Worm (Caenorhabditis elegans) whole organism, L4/young adult: ENCODE data around the gene baf-1.

Source experiments
- W03F9.2 ChIP-seq: fragments of 150-350 bp; optimal IDR thresholded peaks from 2 replicates; lab custom pipeline; 2014; ENCODE audit warnings: missing biosample characterization, missing genetic modification characterization
- dao-5 ChIP-seq: sonication (generic microtip); optimal IDR thresholded peaks from 2 replicates; lab custom pipeline; 2016; ENCODE audit warnings: missing genotype, missing genetic modification characterization, moderate library complexity, missing compliant biosample characterization
- him-1 ChIP-seq: sonication (generic microtip); optimal IDR thresholded peaks from 2 replicates; lab custom pipeline; 2016; ENCODE audit warnings: missing genotype, missing genetic modification reagents, missing genetic modification characterization, missing compliant biosample characterization

DNA sequence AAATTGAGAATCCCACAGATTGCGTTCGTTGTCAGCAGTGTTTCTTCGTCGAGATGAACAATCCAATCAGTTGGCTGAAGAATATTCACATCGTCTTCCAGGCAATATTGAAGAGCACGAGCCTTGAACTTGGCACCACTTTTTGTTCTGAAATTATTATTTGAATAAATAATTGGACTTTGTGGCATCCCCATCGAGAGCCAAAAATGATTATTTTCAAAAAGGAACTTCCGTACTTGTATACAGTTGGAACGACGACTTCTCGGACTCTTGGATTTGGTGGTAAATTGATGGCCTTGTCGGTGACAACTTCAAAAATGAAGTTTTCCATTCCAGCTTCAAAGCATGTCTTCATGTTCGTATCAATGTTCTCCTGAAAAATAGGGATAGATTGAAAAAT lies 4.7 kb downstream of the baf-1 start:
- TF ChIP-seq him-1 (tag; lab: Kevin White, UChicago) (no peak), W03F9.2 (tag; lab: Kevin White, UChicago) (no peak), dao-5 (tag; lab: Kevin White, UChicago) (no peak)
